Worm (Caenorhabditis elegans): ENCODE data around the gene F41E7.9.
A peak's percentile ranks its signal among the peaks of the same experiment; 100 is the strongest.

DNA sequence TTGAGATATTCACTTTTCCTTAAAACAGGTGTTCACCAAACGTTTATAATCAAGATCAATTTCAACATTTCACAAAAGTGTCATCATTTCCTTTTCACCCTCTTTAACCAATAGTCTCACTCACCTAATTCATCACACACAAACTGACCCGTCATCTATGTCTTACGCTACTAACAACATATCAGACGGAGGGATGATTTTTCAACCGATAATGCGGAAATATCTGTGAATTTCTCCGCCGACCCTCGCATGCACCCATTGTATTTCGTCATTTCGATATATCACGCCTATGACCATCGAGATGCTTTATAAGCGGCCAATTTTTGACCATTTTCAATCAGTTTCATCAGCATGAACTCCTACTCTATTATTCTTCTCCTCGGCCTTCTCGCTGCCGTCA is 11.6 kb downstream of the F41E7.9 start, which contains the start of gene fipr-21:
- TF ChIP-seq fos-1 (tag; optimal IDR thresholded peaks at IDR 0.05), result no peak
- TF ChIP-seq grh-1 (GFP tag; IDR thresholded peaks at IDR 0.05), result no peak
- TF ChIP-seq nhr-20 (tag; optimal IDR thresholded peaks at IDR 0.05), result peak; percentile 63
- TF ChIP-seq nhr-237 (tag; optimal IDR thresholded peaks at IDR 0.05), result no peak
- TF ChIP-seq ztf-4 (tag; optimal IDR thresholded peaks at IDR 0.05), result no peak

Measured in whole organism, L1 larva.